Worm (Caenorhabditis elegans): Measurements from ENCODE around the gene R151.1.

R151.1 gene

DNA sequence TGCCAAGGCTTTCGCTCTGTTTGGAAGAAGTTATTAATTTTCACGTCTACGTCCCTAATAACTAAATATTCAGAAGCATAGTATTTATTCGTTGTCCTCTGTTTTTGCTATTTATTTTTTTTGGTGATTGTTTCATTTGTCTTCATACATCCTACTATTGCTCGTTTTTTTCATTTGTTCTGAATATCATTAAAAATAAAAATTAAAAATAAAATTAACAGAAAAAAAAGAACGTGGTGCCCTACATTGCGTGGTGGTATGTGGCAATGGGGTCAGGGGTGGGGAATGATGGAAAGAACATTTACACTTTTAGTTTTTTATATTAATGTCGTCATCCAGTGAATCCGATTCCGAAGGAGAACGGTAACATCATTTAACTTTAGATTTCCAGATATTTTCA is 24.7 kb downstream of the R151.1 start, which contains the start of gene ztf-31:
Gene ztf-31, plus strand, starts transcription at position 301 of the 400 bp plus-strand sequence.
- no peak for TF ChIP-seq ztf-11 (tag; optimal IDR thresholded peaks at IDR 0.05)
- TF ChIP-seq skn-1 (tag; optimal IDR thresholded peaks at IDR 0.05), result no peak
- TF ChIP-seq nhr-237 (tag; optimal IDR thresholded peaks at IDR 0.05), result no peak
- no peak for TF ChIP-seq nhr-11 (tag; optimal IDR thresholded peaks at IDR 0.05)
- no peak for TF ChIP-seq nfya-1 (tag; optimal IDR thresholded peaks at IDR 0.05; ENCODE audit: insufficient read depth)
- TF ChIP-seq unc-39 (tag; optimal IDR thresholded peaks at IDR 0.05), result no peak
- no peak for TF ChIP-seq ceh-82 (tag; optimal IDR thresholded peaks at IDR 0.05)
- TF ChIP-seq elt-1 (tag; optimal IDR thresholded peaks at IDR 0.05), result no peak
- no peak for TF ChIP-seq elt-3 (tag; optimal IDR thresholded peaks at IDR 0.05)
- TF ChIP-seq zag-1 (tag; optimal IDR thresholded peaks at IDR 0.05), result no peak
- no peak for TF ChIP-seq nhr-76 (tag; optimal IDR thresholded peaks at IDR 0.05)
- no peak for TF ChIP-seq snpc-4 (tag; optimal IDR thresholded peaks at IDR 0.05)
- TF ChIP-seq eor-1 (tag; optimal IDR thresholded peaks at IDR 0.05), result no peak
- TF ChIP-seq nhr-23 (tag; optimal IDR thresholded peaks at IDR 0.05), result no peak
- no peak for TF ChIP-seq R02D3.7 (tag; optimal IDR thresholded peaks at IDR 0.05)
- no peak for TF ChIP-seq fkh-2 (tag; optimal IDR thresholded peaks at IDR 0.05)
- TF ChIP-seq egl-27 (tag; optimal IDR thresholded peaks at IDR 0.05), result no peak

- TF ChIP-seq fkh-10 (GFP tag; optimal IDR thresholded peaks at IDR 0.05) (no peak), lin-39 (tag; optimal IDR thresholded peaks at IDR 0.05) (no peak), elt-3 (tag; optimal IDR thresholded peaks at IDR 0.05) (no peak), egl-27 (tag; optimal IDR thresholded peaks at IDR 0.05) (no peak), daf-12 (tag; optimal IDR thresholded peaks at IDR 0.05) (no peak), nhr-28 (tag; optimal IDR thresholded peaks at IDR 0.05) (no peak), elt-1 (tag; optimal IDR thresholded peaks at IDR 0.05) (no peak), snpc-4 (tag; optimal IDR thresholded peaks at IDR 0.05) (no peak), fos-1 (tag; optimal IDR thresholded peaks at IDR 0.05) (no peak), eor-1 (tag; optimal IDR thresholded peaks at IDR 0.05) (no peak), pqm-1 (tag; optimal IDR thresholded peaks at IDR 0.05) (no peak), nhr-25 (tag; optimal IDR thresholded peaks at IDR 0.05) (no peak), ztf-11 (tag; optimal IDR thresholded peaks at IDR 0.05) (no peak), ztf-4 (tag; optimal IDR thresholded peaks at IDR 0.05) (no peak)
Measured at ce11 chrIII:7242988-7243387, 26.7 kb downstream of the R151.1 start, which contains the start of gene osm-10. Gene osm-10, plus strand, starts transcription at chrIII:7243280.

ce11 chrIII:7246389-7246788 is 30.1 kb downstream of the R151.1 start:
- peak; percentile 81 for TF ChIP-seq fkh-10 (GFP tag; optimal IDR thresholded peaks at IDR 0.05)
- TF ChIP-seq nhr-23 (tag; optimal IDR thresholded peaks at IDR 0.05), result no peak

DNA sequence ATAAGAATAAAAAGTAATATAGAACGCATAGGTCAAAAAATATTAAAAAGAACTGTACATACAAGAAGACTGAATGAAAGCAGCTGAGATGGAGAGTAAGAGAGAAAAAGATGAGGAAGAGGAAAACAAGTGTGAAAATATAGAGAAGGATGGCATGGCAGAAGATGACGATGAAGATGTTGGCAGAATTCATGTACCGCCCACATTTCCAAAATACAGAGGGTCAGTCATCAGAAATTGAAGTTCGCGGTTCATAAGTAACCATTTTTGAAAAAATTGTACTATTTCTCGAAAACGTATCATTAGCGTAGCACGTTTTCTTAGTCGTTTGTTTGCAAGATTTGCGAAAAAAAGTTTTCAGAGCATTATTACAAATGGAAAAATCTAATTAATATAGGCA is 31.4 kb downstream of the R151.1 start, which contains the start of gene zmp-6:
Gene zmp-6, minus strand, starts transcription at position 101 of the 400 bp plus-strand sequence.
- no peak for TF ChIP-seq lin-15B (tag; optimal IDR thresholded peaks at IDR 0.05)
- no peak for TF ChIP-seq ztf-11 (tag; optimal IDR thresholded peaks at IDR 0.05)
- TF ChIP-seq fkh-2 (tag; optimal IDR thresholded peaks at IDR 0.05), result no peak
- TF ChIP-seq nhr-11 (tag; optimal IDR thresholded peaks at IDR 0.05), result no peak
- TF ChIP-seq mml-1 (tag; optimal IDR thresholded peaks at IDR 0.05), result no peak
- TF ChIP-seq jun-1 (tag; optimal IDR thresholded peaks at IDR 0.05), result no peak
- no peak for TF ChIP-seq ceh-28 (tag; optimal IDR thresholded peaks at IDR 0.05)
- no peak for TF ChIP-seq snpc-4 (tag; optimal IDR thresholded peaks at IDR 0.05)
- no peak for TF ChIP-seq lsy-12 (tag; optimal IDR thresholded peaks at IDR 0.05)
- no peak for TF ChIP-seq pha-4 (tag; optimal IDR thresholded peaks at IDR 0.05)

ce11 chrIII:7253669-7254068 is 37.3 kb downstream of the R151.1 start:
- TF ChIP-seq unc-62 (GFP tag; optimal IDR thresholded peaks at IDR 0.05) (no peak), ztf-4 (tag; optimal IDR thresholded peaks at IDR 0.05) (no peak), nfya-1 (tag; optimal IDR thresholded peaks at IDR 0.05; ENCODE audit: insufficient read depth) (peak; percentile 16), elt-2 (tag; optimal IDR thresholded peaks at IDR 0.05) (no peak), fkh-10 (GFP tag; optimal IDR thresholded peaks at IDR 0.05) (peak; percentile 71)

DNA sequence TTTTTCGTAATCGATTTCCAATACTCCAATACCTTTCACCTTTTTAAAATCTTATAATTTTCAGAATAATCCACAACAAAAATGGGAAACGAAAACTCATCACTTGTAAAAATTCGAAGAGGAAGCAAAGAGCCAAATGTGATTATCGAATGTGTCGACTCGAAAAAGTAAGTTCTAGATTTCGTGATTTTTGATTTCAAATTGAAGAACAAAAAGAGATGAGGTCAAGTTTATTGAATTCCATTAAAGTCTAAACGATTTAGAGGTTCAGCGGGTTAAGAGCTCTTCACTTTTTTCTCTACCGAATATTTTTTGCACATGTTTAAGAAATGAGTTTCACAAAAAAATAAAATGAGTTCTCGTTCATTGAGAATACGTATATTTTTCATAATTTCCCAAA is 42.6 kb downstream of the R151.1 start, which contains the start of gene B0361.4:
Gene B0361.4, plus strand, starts transcription at position 61 of the 400 bp plus-strand sequence.
- TF ChIP-seq fkh-10 (GFP tag; optimal IDR thresholded peaks at IDR 0.05), result peak; percentile 93
- TF ChIP-seq nhr-43 (tag; optimal IDR thresholded peaks at IDR 0.05; ENCODE audit: poor library complexity, severe bottlenecking), result no peak
- TF ChIP-seq mdl-1 (tag; optimal IDR thresholded peaks at IDR 0.05), result no peak

All from whole organism, L3 larva.